Fruit fly (Drosophila melanogaster): ENCODE measurements around the gene Gr98a.

- no peak for TF ChIP-seq CG8478 (optimal IDR thresholded peaks at IDR 0.05)
- TF ChIP-seq psq (optimal IDR thresholded peaks at IDR 0.05) = no peak
- TF ChIP-seq Dll (optimal IDR thresholded peaks at IDR 0.05) = no peak
- TF ChIP-seq usp (GFP tag; optimal IDR thresholded peaks at IDR 0.05) = no peak
Measured at dm6 chr3R:27440628-27441027, 47.1 kb upstream of the Gr98a start, which contains the start of gene CG44290.
